Worm (Caenorhabditis elegans) whole organism, L4/young adult: ENCODE results near the gene ceh-79.

Source experiments
- W03F9.2 ChIP-seq: fragments of 150-350 bp; optimal IDR thresholded peaks from 2 replicates; lab custom pipeline; 2014; ENCODE audit warnings: missing biosample characterization, missing genetic modification characterization
- him-1 ChIP-seq: sonication (generic microtip); optimal IDR thresholded peaks from 2 replicates; lab custom pipeline; 2016; ENCODE audit warnings: missing genotype, missing genetic modification reagents, missing genetic modification characterization, missing compliant biosample characterization

ce11 chrV:13266630-13267029, 35.0 kb upstream of the ceh-79 start:
- TF ChIP-seq him-1 (tag; lab: Kevin White, UChicago): no peak
- TF ChIP-seq W03F9.2: no peak
